Worm (Caenorhabditis elegans) whole organism, young adult: ENCODE results near the gene srh-180.

Source experiments
- B0019.2 ChIP-seq: fragments of 200-800 bp; sonication (Bioruptor generic); conservative IDR thresholded peaks from 2 replicates; pipeline ENCODE4 v1.3.6; 2022; ENCODE audit warnings: missing genetic modification reagents, missing genetic modification characterization, missing compliant biosample characterization
- B0261.1 ChIP-seq: sonication (generic microtip); optimal IDR thresholded peaks from 2 replicates; lab custom pipeline; 2016; ENCODE audit warnings: mild to moderate bottlenecking, missing genetic modification characterization, moderate library complexity, missing compliant biosample characterization
- C06A6.2 ChIP-seq: fragments of 200-800 bp; sonication (Bioruptor generic); conservative IDR thresholded peaks from 2 replicates; pipeline ENCODE4 v1.3.6; 2022; ENCODE audit warnings: missing genetic modification characterization, missing compliant biosample characterization
- C17E4.6 ChIP-seq: fragments of 200-800 bp; sonication (Bioruptor generic); IDR thresholded peaks from 2 replicates; pipeline ENCODE4 v1.3.6; 2022; ENCODE audit warnings: missing genetic modification reagents, missing genetic modification characterization, missing compliant biosample characterization
- F10E7.11 ChIP-seq: sonication (generic microtip); optimal IDR thresholded peaks from 2 replicates; lab custom pipeline; 2017; ENCODE audit warnings: mild to moderate bottlenecking, missing genetic modification characterization, moderate library complexity, missing compliant biosample characterization
- F22D6.2 ChIP-seq: sonication (generic microtip); optimal IDR thresholded peaks from 2 replicates; lab custom pipeline; 2016; ENCODE audit warnings: mild to moderate bottlenecking, missing genetic modification characterization, missing compliant biosample characterization
- F52B5.7 ChIP-seq: sonication (generic microtip); optimal IDR thresholded peaks from 2 replicates; lab custom pipeline; 2016; ENCODE audit warnings: mild to moderate bottlenecking, missing genetic modification characterization, missing compliant biosample characterization
- F57A8.1 ChIP-seq: fragments of 200-800 bp; sonication (Bioruptor generic); optimal IDR thresholded peaks from 2 replicates; lab custom pipeline; 2018; ENCODE audit warnings: mild to moderate bottlenecking, missing genetic modification characterization, moderate library complexity, missing compliant biosample characterization
- F57C9.4 ChIP-seq: sonication (generic microtip); optimal IDR thresholded peaks from 2 replicates; lab custom pipeline; 2017; ENCODE audit warnings: mild to moderate bottlenecking, missing genetic modification characterization, missing compliant biosample characterization
- K11D2.4 ChIP-seq: fragments of 200-800 bp; sonication (Bioruptor generic); IDR thresholded peaks from 2 replicates; pipeline ENCODE4 v1.3.6; 2022; ENCODE audit warnings: missing genetic modification reagents, missing genetic modification characterization, missing compliant biosample characterization
- Y67H2A.10 ChIP-seq: fragments of 200-800 bp; sonication (Bioruptor generic); conservative IDR thresholded peaks from 2 replicates; pipeline ENCODE4 v1.3.6; 2022; ENCODE audit warnings: missing genetic modification reagents, missing genetic modification characterization, missing compliant biosample characterization
- atf-7 ChIP-seq: sonication (generic microtip); optimal IDR thresholded peaks from 2 replicates; lab custom pipeline; 2017; ENCODE audit warnings: mild to moderate bottlenecking, missing genetic modification characterization, missing compliant biosample characterization
- attf-3 ChIP-seq: fragments of 200-800 bp; sonication (Bioruptor generic); conservative IDR thresholded peaks from 2 replicates; pipeline ENCODE4 v1.3.6; 2022; ENCODE audit warnings: missing genetic modification reagents, missing genetic modification characterization, missing compliant biosample characterization
- attf-5 ChIP-seq: fragments of 200-800 bp; sonication (Bioruptor generic); optimal IDR thresholded peaks from 2 replicates; lab custom pipeline; 2018; ENCODE audit warnings: mild to moderate bottlenecking, missing genetic modification characterization, missing compliant biosample characterization
- ceh-91 ChIP-seq: fragments of 200-800 bp; sonication (Bioruptor generic); IDR thresholded peaks from 2 replicates; pipeline ENCODE4 v1.3.6; 2022; ENCODE audit warnings: missing genetic modification reagents, missing genetic modification characterization, missing compliant biosample characterization
- die-1 ChIP-seq: sonication (generic microtip); optimal IDR thresholded peaks from 2 replicates; lab custom pipeline; 2016; ENCODE audit warnings: missing genotype, mild to moderate bottlenecking, missing genetic modification characterization, missing compliant biosample characterization
- dox-1 ChIP-seq: fragments of 200-800 bp; sonication (Bioruptor generic); IDR thresholded peaks from 2 replicates; pipeline ENCODE4 v1.3.6; 2022; ENCODE audit warnings: missing genetic modification reagents, missing genetic modification characterization, missing compliant biosample characterization
- efl-1 ChIP-seq: fragments of 150-350 bp; optimal IDR thresholded peaks from 2 replicates; lab custom pipeline; 2014; ENCODE audit warnings: missing biosample characterization, missing genetic modification reagents, missing genetic modification characterization
- egl-44 ChIP-seq: fragments of 200-800 bp; sonication (Bioruptor generic); IDR thresholded peaks from 2 replicates; pipeline ENCODE4 v1.3.6; 2022; ENCODE audit warnings: missing genetic modification reagents, missing genetic modification characterization, missing compliant biosample characterization
- egrh-3 ChIP-seq: fragments of 200-800 bp; sonication (Bioruptor generic); IDR thresholded peaks from 2 replicates; pipeline ENCODE4 v1.3.6; 2022; ENCODE audit warnings: missing genetic modification reagents, missing genetic modification characterization, missing compliant biosample characterization
- him-1 ChIP-seq: sonication (generic microtip); optimal IDR thresholded peaks from 2 replicates; lab custom pipeline; 2016; ENCODE audit warnings: missing genotype, missing genetic modification reagents, missing genetic modification characterization, missing compliant biosample characterization
- hmg-1.2 ChIP-seq: fragments of 200-800 bp; sonication (Bioruptor generic); IDR thresholded peaks from 2 replicates; pipeline ENCODE4 v1.3.6; 2022; ENCODE audit warnings: missing genetic modification reagents, missing genetic modification characterization, missing compliant biosample characterization
- hsf-1 ChIP-seq: fragments of 200-800 bp; sonication (Bioruptor generic); IDR thresholded peaks from 2 replicates; pipeline ENCODE4 v1.3.6; 2022; ENCODE audit warnings: missing genetic modification reagents, missing genetic modification characterization, missing compliant biosample characterization
- lag-1 ChIP-seq: fragments of 200-800 bp; sonication (Bioruptor generic); IDR thresholded peaks from 2 replicates; pipeline ENCODE4 v1.3.6; 2022; ENCODE audit warnings: missing genetic modification reagents, missing genetic modification characterization, missing compliant biosample characterization
- let-526 ChIP-seq: fragments of 200-800 bp; sonication (Bioruptor generic); IDR thresholded peaks from 2 replicates; pipeline ENCODE4 v1.3.6; 2022; ENCODE audit warnings: missing genetic modification reagents, missing genetic modification characterization, missing compliant biosample characterization
- lin-26 ChIP-seq: fragments of 200-800 bp; sonication (Bioruptor generic); IDR thresholded peaks from 2 replicates; pipeline ENCODE4 v1.3.6; 2022; ENCODE audit warnings: missing genetic modification reagents, missing genetic modification characterization, missing compliant biosample characterization
- lir-1 ChIP-seq: fragments of 200-800 bp; sonication (Bioruptor generic); conservative IDR thresholded peaks from 2 replicates; pipeline ENCODE4 v1.3.6; 2022; ENCODE audit warnings: missing genetic modification reagents, missing genetic modification characterization, missing compliant biosample characterization
- madf-10 ChIP-seq: sonication (generic microtip); optimal IDR thresholded peaks from 2 replicates; lab custom pipeline; 2016; ENCODE audit warnings: mild to moderate bottlenecking, missing genetic modification characterization, missing compliant biosample characterization
- madf-6 ChIP-seq: fragments of 200-800 bp; sonication (Bioruptor generic); IDR thresholded peaks from 2 replicates; pipeline ENCODE4 v1.3.6; 2022; ENCODE audit warnings: missing genetic modification reagents, missing genetic modification characterization, missing compliant biosample characterization
- mes-4 ChIP-seq: sonication (generic microtip); optimal IDR thresholded peaks from 2 replicates; lab custom pipeline; 2016; ENCODE audit warnings: missing genotype, missing genetic modification characterization, missing compliant biosample characterization
- nfya-1 ChIP-seq: sonication (generic microtip); optimal IDR thresholded peaks from 2 replicates; lab custom pipeline; 2017; ENCODE audit warnings: antibody characterized with exemption, missing compliant biosample characterization, missing genetic modification characterization, borderline replicate concordance; ENCODE audit not compliant: insufficient read depth
- nfya-2 ChIP-seq: fragments of 200-800 bp; sonication (Bioruptor generic); IDR thresholded peaks from 2 replicates; pipeline ENCODE4 v1.3.6; 2022; ENCODE audit warnings: missing genetic modification reagents, missing genetic modification characterization, missing compliant biosample characterization
- nhr-179 ChIP-seq: sonication (generic microtip); optimal IDR thresholded peaks from 2 replicates; lab custom pipeline; 2016; ENCODE audit warnings: mild to moderate bottlenecking, missing genetic modification characterization, missing compliant biosample characterization
- snpc-3.4 ChIP-seq: sonication (generic microtip); optimal IDR thresholded peaks from 2 replicates; lab custom pipeline; 2017; ENCODE audit warnings: missing genetic modification characterization, mild to moderate bottlenecking, missing compliant biosample characterization, antibody characterized with exemption, moderate library complexity, missing genotype, missing genetic modification reagents
- snpc-4 ChIP-seq, 5 experiments: fragments of 150-350 bp in 1 of 5; sonication (generic microtip) in 4 of 5; optimal IDR thresholded peaks; 2 replicates each; lab custom pipeline; 2014 to 2018; ENCODE audit warnings: missing genetic modification characterization in 5 of 5, missing biosample characterization in 3 of 5, antibody characterized with exemption in 2 of 5, mild to moderate bottlenecking in 2 of 5, missing compliant biosample characterization in 2 of 5, missing genotype in 2 of 5, moderate library complexity in 2 of 5, missing genetic modification reagents in 1 of 5
- sptf-2 ChIP-seq: fragments of 200-800 bp; sonication (Bioruptor generic); optimal IDR thresholded peaks from 2 replicates; lab custom pipeline; 2018; ENCODE audit warnings: mild to moderate bottlenecking, missing genetic modification characterization, missing compliant biosample characterization
- tbp1 ChIP-seq: fragments of 200-800 bp; sonication (Bioruptor generic); optimal IDR thresholded peaks from 2 replicates; lab custom pipeline; 2018; ENCODE audit warnings: mild to moderate bottlenecking, missing genetic modification characterization, missing compliant biosample characterization
- tlf-1 ChIP-seq: fragments of 200-800 bp; sonication (Bioruptor generic); optimal IDR thresholded peaks from 2 replicates; lab custom pipeline; 2018; ENCODE audit warnings: mild to moderate bottlenecking, missing genetic modification characterization, missing compliant biosample characterization
- ztf-6 ChIP-seq: fragments of 200-800 bp; sonication (Bioruptor generic); IDR thresholded peaks from 2 replicates; pipeline ENCODE4 v1.3.6; 2022; ENCODE audit warnings: missing genetic modification reagents, missing genetic modification characterization, missing compliant biosample characterization

The srh-180 gene

ce11 chrV:16298669-16299068 lies 18.7 kb upstream of the srh-180 start, which contains the start of gene srbc-84:
TSS of gene srbc-84 (plus strand) at chrV:16298969.
- TF ChIP-seq attf-5 = no peak
- no peak for TF ChIP-seq snpc-3.4
- TF ChIP-seq B0261.1 (tag; lab: Kevin White, UChicago) = no peak
- TF ChIP-seq, all 124 proteins: peak for 0

DNA sequence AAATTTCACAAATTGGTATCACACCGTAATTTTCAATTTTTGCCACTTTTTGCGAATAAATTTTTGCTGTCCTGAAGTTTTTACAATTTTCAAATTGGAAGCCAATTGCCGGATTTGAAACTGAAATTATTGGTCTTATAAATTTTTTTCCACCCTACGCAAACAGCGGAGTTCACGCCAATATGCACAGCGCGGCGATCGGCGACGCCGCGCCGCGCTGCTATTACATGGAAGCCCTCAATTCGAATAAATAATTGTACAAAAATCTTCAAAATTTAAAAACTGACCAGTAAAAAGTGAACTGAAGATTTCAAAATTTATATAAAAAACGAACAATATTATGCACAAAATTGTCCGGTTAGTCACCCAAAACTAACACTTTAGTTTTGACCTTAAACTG lies 17.5 kb upstream of the srh-180 start:
- TF ChIP-seq lin-26 (GFP tag; lab: Robert Waterston, UW) (no peak), egrh-3 (GFP tag; lab: Robert Waterston, UW) (no peak), F57C9.4 (no peak), madf-10 (tag; lab: Kevin White, UChicago) (peak; percentile 97), snpc-4 (GFP tag; optimal IDR thresholded peaks at IDR 0.05; lab: Kevin White, UChicago) (no peak), snpc-4 (tag; optimal IDR thresholded peaks at IDR 0.05; lab: Kevin White, UChicago) (no peak), atf-7 (tag; lab: Kevin White, UChicago) (no peak), C17E4.6 (GFP tag; lab: Robert Waterston, UW) (no peak), let-526 (no peak)

DNA sequence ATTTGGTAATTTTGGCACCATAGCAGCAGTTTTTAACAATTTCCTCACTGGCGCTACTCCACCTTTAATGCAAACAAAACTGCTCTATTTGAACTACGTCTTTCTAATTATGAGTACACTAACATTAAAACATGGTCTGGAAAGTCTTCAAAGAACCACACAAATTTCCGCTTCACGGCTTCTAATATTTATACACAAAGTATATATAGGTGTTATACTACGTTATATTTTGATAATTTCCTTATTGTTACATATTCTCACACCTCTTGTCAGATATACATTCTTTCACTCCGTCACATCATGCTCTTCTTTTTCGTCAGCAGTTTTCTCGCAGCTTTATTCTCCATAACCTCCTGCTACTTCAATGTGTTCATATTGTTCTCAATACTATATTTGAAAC lies 17.1 kb upstream of the srh-180 start, which contains the start of gene srbc-82:
srbc-82 (plus strand) TSS at position 301 of the 400 bp plus-strand sequence.
- no peak for TF ChIP-seq lag-1 (GFP tag; lab: Robert Waterston, UW)

DNA sequence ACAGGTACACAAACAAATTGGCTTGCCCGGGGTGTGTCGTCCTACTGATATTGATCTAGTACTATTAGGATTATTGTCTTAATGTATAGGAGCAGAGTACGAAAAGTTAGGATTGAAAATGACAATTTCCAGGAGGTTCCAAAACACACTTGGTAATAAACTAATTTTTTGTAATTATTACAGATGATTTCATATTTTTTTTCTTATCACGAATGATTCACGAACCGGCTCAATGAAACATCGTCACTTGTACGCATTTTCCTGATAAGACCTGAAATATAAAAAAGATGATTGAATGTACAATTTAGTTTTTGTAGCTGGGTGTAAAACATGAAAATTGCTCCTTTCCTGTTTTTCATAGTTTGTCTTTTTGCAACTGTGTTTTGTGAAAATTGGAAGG lies 14.9 kb upstream of the srh-180 start, which contains the start of the genes C31A11.13 and oac-6:
C31A11.13 (minus strand) TSS at position 113 of the 400 bp plus-strand sequence.
oac-6 (plus strand) TSS at position 279 of the 400 bp plus-strand sequence.
- TF ChIP-seq sptf-2 (GFP tag; lab: Kevin White, UChicago) (no peak), snpc-4 (GFP tag; optimal IDR thresholded peaks at IDR 0.05; lab: Kevin White, UChicago) (no peak), snpc-4 (tag; optimal IDR thresholded peaks at IDR 0.05; lab: Kevin White, UChicago) (peak in 2 of 4 experiments; percentile 14 to 41)

DNA sequence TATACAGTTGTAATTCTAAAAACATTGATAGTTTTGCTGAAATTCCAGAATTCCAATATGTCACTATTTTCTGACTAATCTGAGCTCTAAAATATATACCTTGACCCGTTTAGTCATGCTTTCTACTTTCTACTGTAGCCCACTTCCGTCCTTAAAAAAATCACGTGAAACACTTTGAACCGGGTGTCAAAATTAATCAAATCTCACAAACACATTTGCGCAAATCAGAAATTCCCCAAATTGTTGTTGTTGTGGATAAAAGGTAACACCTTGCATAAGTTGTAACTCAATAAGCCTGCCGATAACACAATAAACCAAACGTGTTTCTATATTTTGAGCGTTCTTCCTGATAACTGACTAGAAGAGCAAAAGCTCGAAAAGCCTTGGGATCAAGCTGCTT lies 10.1 kb upstream of the srh-180 start, which contains the start of gene srxa-7:
srxa-7 (plus strand) TSS at position 301 of the 400 bp plus-strand sequence.
- no peak for TF ChIP-seq dox-1 (GFP tag; lab: Robert Waterston, UW)
- no peak for TF ChIP-seq F52B5.7 (tag; lab: Kevin White, UChicago)
- no peak for TF ChIP-seq egl-44 (GFP tag; lab: Robert Waterston, UW)
- no peak for TF ChIP-seq mes-4 (tag; lab: Kevin White, UChicago)
- TF ChIP-seq hmg-1.2 (GFP tag; lab: Robert Waterston, UW) = no peak
- TF ChIP-seq B0019.2 (GFP tag; lab: Robert Waterston, UW) = no peak
- no peak for TF ChIP-seq tlf-1 (GFP tag; lab: Kevin White, UChicago)
- no peak for TF ChIP-seq hsf-1 (GFP tag; lab: Robert Waterston, UW)
- TF ChIP-seq efl-1 (GFP tag; lab: Kevin White, UChicago) = no peak
- no peak for TF ChIP-seq nfya-1 (tag; lab: Kevin White, UChicago)
- TF ChIP-seq tbp1 (GFP tag; lab: Kevin White, UChicago) = no peak
- no peak for TF ChIP-seq C06A6.2 (GFP tag; lab: Robert Waterston, UW)
- TF ChIP-seq F10E7.11 (tag; lab: Kevin White, UChicago) = no peak
- TF ChIP-seq him-1 (tag; lab: Kevin White, UChicago) = no peak

DNA sequence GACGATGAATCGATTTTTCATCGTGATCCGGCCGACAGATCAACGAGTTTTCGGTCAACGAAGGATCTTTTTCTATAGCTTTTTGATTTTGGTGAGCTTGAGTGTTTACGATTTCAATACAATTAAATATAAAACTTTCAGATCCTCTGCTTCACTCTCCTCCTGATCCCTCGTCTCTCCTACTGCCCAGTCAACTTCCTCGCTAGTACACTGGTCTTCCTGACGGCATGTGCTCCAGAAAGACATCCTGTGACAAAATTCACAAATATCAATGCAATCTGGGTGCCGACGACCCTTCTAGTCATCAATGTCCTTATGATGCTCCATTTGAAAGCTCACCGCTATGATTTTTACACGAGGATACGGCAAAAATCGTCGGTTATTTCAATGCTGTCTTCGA lies 9.0 kb upstream of the srh-180 start:
- TF ChIP-seq ceh-91 (GFP tag; lab: Robert Waterston, UW) = no peak
- no peak for TF ChIP-seq attf-5
- TF ChIP-seq attf-3 (GFP tag; lab: Robert Waterston, UW) = no peak
- no peak for TF ChIP-seq Y67H2A.10
- no peak for TF ChIP-seq nhr-179 (tag; lab: Kevin White, UChicago)
- no peak for TF ChIP-seq lir-1
- TF ChIP-seq ztf-6 (GFP tag; lab: Robert Waterston, UW) = no peak
- no peak for TF ChIP-seq nfya-2 (GFP tag; lab: Robert Waterston, UW)
- no peak for TF ChIP-seq lin-26 (GFP tag; lab: Robert Waterston, UW)
- no peak for TF ChIP-seq die-1
- TF ChIP-seq F57A8.1 (GFP tag; lab: Kevin White, UChicago) = no peak
- TF ChIP-seq F22D6.2 = no peak
- TF ChIP-seq K11D2.4 = no peak
- no peak for TF ChIP-seq hsf-1 (GFP tag; lab: Robert Waterston, UW)
- TF ChIP-seq madf-6 (GFP tag; lab: Robert Waterston, UW) = no peak
